Worm (Caenorhabditis elegans) whole organism, young adult: ENCODE measurements around the gene Y73F8A.15.
A peak's percentile ranks its signal among the peaks of the same experiment; 100 is the strongest.

ENCODE experiments used
- B0261.1 ChIP-seq: sonication (generic microtip); optimal IDR thresholded peaks from 2 replicates; lab custom pipeline; 2016; ENCODE audit warnings: mild to moderate bottlenecking, missing genetic modification characterization, moderate library complexity, missing compliant biosample characterization
- F10E7.11 ChIP-seq: sonication (generic microtip); optimal IDR thresholded peaks from 2 replicates; lab custom pipeline; 2017; ENCODE audit warnings: mild to moderate bottlenecking, missing genetic modification characterization, moderate library complexity, missing compliant biosample characterization
- F52B5.7 ChIP-seq: sonication (generic microtip); optimal IDR thresholded peaks from 2 replicates; lab custom pipeline; 2016; ENCODE audit warnings: mild to moderate bottlenecking, missing genetic modification characterization, missing compliant biosample characterization
- F57A8.1 ChIP-seq: fragments of 200-800 bp; sonication (Bioruptor generic); optimal IDR thresholded peaks from 2 replicates; lab custom pipeline; 2018; ENCODE audit warnings: mild to moderate bottlenecking, missing genetic modification characterization, moderate library complexity, missing compliant biosample characterization
- F57C9.4 ChIP-seq: sonication (generic microtip); optimal IDR thresholded peaks from 2 replicates; lab custom pipeline; 2017; ENCODE audit warnings: mild to moderate bottlenecking, missing genetic modification characterization, missing compliant biosample characterization
- K11D2.4 ChIP-seq: fragments of 200-800 bp; sonication (Bioruptor generic); IDR thresholded peaks from 2 replicates; pipeline ENCODE4 v1.3.6; 2022; ENCODE audit warnings: missing genetic modification reagents, missing genetic modification characterization, missing compliant biosample characterization
- Y56A3A.18 ChIP-seq: fragments of 200-800 bp; sonication (Bioruptor generic); IDR thresholded peaks from 2 replicates; pipeline ENCODE4 v1.3.6; 2022; ENCODE audit warnings: missing genetic modification reagents, missing genetic modification characterization, missing compliant biosample characterization
- Y95B8A.8 ChIP-seq: fragments of 200-800 bp; sonication (Bioruptor generic); IDR thresholded peaks from 2 replicates; pipeline ENCODE4 v1.3.6; 2022; ENCODE audit warnings: missing genetic modification reagents, missing genetic modification characterization, missing compliant biosample characterization
- athp-1 ChIP-seq: sonication (generic microtip); optimal IDR thresholded peaks from 2 replicates; lab custom pipeline; 2017; ENCODE audit warnings: mild to moderate bottlenecking, missing genetic modification characterization, missing compliant biosample characterization
- attf-3 ChIP-seq: fragments of 200-800 bp; sonication (Bioruptor generic); conservative IDR thresholded peaks from 2 replicates; pipeline ENCODE4 v1.3.6; 2022; ENCODE audit warnings: missing genetic modification reagents, missing genetic modification characterization, missing compliant biosample characterization
- attf-6 ChIP-seq: fragments of 200-800 bp; sonication (Bioruptor generic); IDR thresholded peaks from 2 replicates; pipeline ENCODE4 v1.3.6; 2022; ENCODE audit warnings: missing genetic modification reagents, missing genetic modification characterization, missing compliant biosample characterization
- ccch-3 ChIP-seq: fragments of 200-800 bp; sonication (Bioruptor generic); optimal IDR thresholded peaks from 2 replicates; lab custom pipeline; 2018; ENCODE audit warnings: mild to moderate bottlenecking, missing genetic modification characterization, missing compliant biosample characterization
- ceh-91 ChIP-seq: fragments of 200-800 bp; sonication (Bioruptor generic); IDR thresholded peaks from 2 replicates; pipeline ENCODE4 v1.3.6; 2022; ENCODE audit warnings: missing genetic modification reagents, missing genetic modification characterization, missing compliant biosample characterization
- die-1 ChIP-seq: sonication (generic microtip); optimal IDR thresholded peaks from 2 replicates; lab custom pipeline; 2016; ENCODE audit warnings: missing genotype, mild to moderate bottlenecking, missing genetic modification characterization, missing compliant biosample characterization
- egl-18 ChIP-seq: fragments of 200-800 bp; sonication (Bioruptor generic); IDR thresholded peaks from 2 replicates; pipeline ENCODE4 v1.3.6; 2022; ENCODE audit warnings: missing genetic modification reagents, missing genetic modification characterization, missing compliant biosample characterization
- hlh-26 ChIP-seq: fragments of 200-800 bp; sonication (Bioruptor generic); conservative IDR thresholded peaks from 2 replicates; pipeline ENCODE4 v1.3.6; 2022; ENCODE audit warnings: missing genetic modification reagents, missing genetic modification characterization, missing compliant biosample characterization
- hsf-1 ChIP-seq: fragments of 200-800 bp; sonication (Bioruptor generic); IDR thresholded peaks from 2 replicates; pipeline ENCODE4 v1.3.6; 2022; ENCODE audit warnings: missing genetic modification reagents, missing genetic modification characterization, missing compliant biosample characterization
- let-607 ChIP-seq, 2 experiments: fragments of 200-800 bp in 1 of 2; sonication (Bioruptor generic) in 1 of 2; sonication (generic microtip) in 1 of 2; optimal IDR thresholded peaks; 2 replicates each; lab custom pipeline; 2016 to 2018; ENCODE audit warnings: mild to moderate bottlenecking in 2 of 2, missing compliant biosample characterization in 2 of 2, missing genetic modification characterization in 2 of 2, moderate library complexity in 2 of 2, missing genotype in 1 of 2
- nhr-179 ChIP-seq: sonication (generic microtip); optimal IDR thresholded peaks from 2 replicates; lab custom pipeline; 2016; ENCODE audit warnings: mild to moderate bottlenecking, missing genetic modification characterization, missing compliant biosample characterization
- nhr-90 ChIP-seq: sonication (generic microtip); optimal IDR thresholded peaks from 2 replicates; lab custom pipeline; 2016; ENCODE audit warnings: missing genotype, mild to moderate bottlenecking, missing genetic modification characterization, missing compliant biosample characterization
- pbrm-1 ChIP-seq: fragments of 200-800 bp; sonication (Bioruptor generic); IDR thresholded peaks from 2 replicates; pipeline ENCODE4 v1.3.6; 2022; ENCODE audit warnings: missing genetic modification reagents, missing genetic modification characterization, missing compliant biosample characterization
- rcor-1 ChIP-seq: fragments of 200-800 bp; sonication (Bioruptor generic); IDR thresholded peaks from 2 replicates; pipeline ENCODE4 v1.3.6; 2022; ENCODE audit warnings: missing genetic modification reagents, missing genetic modification characterization, missing compliant biosample characterization
- snpc-1.1 ChIP-seq: sonication (generic microtip); optimal IDR thresholded peaks from 2 replicates; lab custom pipeline; 2017; ENCODE audit warnings: missing genetic modification characterization, mild to moderate bottlenecking, missing compliant biosample characterization, antibody characterized with exemption, moderate library complexity, missing genotype, missing genetic modification reagents; ENCODE audit not compliant: insufficient read depth
- snpc-1.3 ChIP-seq: sonication (generic microtip); optimal IDR thresholded peaks from 2 replicates; lab custom pipeline; 2017; ENCODE audit warnings: missing genetic modification characterization, mild to moderate bottlenecking, missing compliant biosample characterization, antibody characterized with exemption, moderate library complexity, missing genotype, missing genetic modification reagents; ENCODE audit not compliant: insufficient read depth
- snpc-3.4 ChIP-seq: sonication (generic microtip); optimal IDR thresholded peaks from 2 replicates; lab custom pipeline; 2017; ENCODE audit warnings: missing genetic modification characterization, mild to moderate bottlenecking, missing compliant biosample characterization, antibody characterized with exemption, moderate library complexity, missing genotype, missing genetic modification reagents
- snpc-4 ChIP-seq, 5 experiments: fragments of 150-350 bp in 1 of 5; sonication (generic microtip) in 4 of 5; optimal IDR thresholded peaks; 2 replicates each; lab custom pipeline; 2014 to 2018; ENCODE audit warnings: missing genetic modification characterization in 5 of 5, missing biosample characterization in 3 of 5, antibody characterized with exemption in 2 of 5, mild to moderate bottlenecking in 2 of 5, missing compliant biosample characterization in 2 of 5, missing genotype in 2 of 5, moderate library complexity in 2 of 5, missing genetic modification reagents in 1 of 5
- somi-1 ChIP-seq: fragments of 200-800 bp; sonication (Bioruptor generic); optimal IDR thresholded peaks from 2 replicates; lab custom pipeline; 2018; ENCODE audit warnings: mild to moderate bottlenecking, missing genetic modification characterization, missing compliant biosample characterization
- tlf-1 ChIP-seq: fragments of 200-800 bp; sonication (Bioruptor generic); optimal IDR thresholded peaks from 2 replicates; lab custom pipeline; 2018; ENCODE audit warnings: mild to moderate bottlenecking, missing genetic modification characterization, missing compliant biosample characterization
- unc-130 ChIP-seq: sonication (generic microtip); optimal IDR thresholded peaks from 2 replicates; lab custom pipeline; 2016; ENCODE audit warnings: missing genetic modification reagents, missing genetic modification characterization, missing compliant biosample characterization

Y73F8A.15 gene

ce11 chrIV:15321279-15321678, at the start of gene Y73F8A.15:
TSS of gene Y73F8A.15 (plus strand) at chrIV:15321579.
- TF ChIP-seq ccch-3 (GFP tag; lab: Kevin White, UChicago) (no peak), F52B5.7 (tag; lab: Kevin White, UChicago) (no peak), unc-130 (GFP tag; lab: Kevin White, UChicago) (no peak), pbrm-1 (GFP tag; lab: Robert Waterston, UW) (no peak), die-1 (tag; lab: Kevin White, UChicago) (no peak), snpc-1.1 (tag; lab: Kevin White, UChicago) (no peak), Y95B8A.8 (GFP tag; lab: Robert Waterston, UW) (no peak), Y56A3A.18 (no peak), snpc-1.3 (tag; lab: Kevin White, UChicago) (no peak)

ce11 chrIV:15274063-15274462, 47.3 kb upstream of the Y73F8A.15 start:
- TF ChIP-seq nhr-179 (tag; lab: Kevin White, UChicago) = no peak
- TF ChIP-seq athp-1 (tag; lab: Kevin White, UChicago) = no peak
- TF ChIP-seq F10E7.11 (tag; lab: Kevin White, UChicago) = no peak
- TF ChIP-seq tlf-1 (GFP tag; lab: Kevin White, UChicago) = no peak
- no peak for TF ChIP-seq somi-1 (GFP tag; lab: Kevin White, UChicago)
- no peak for TF ChIP-seq let-607 (tag; optimal IDR thresholded peaks at IDR 0.05; lab: Kevin White, UChicago)
- TF ChIP-seq ceh-91 (GFP tag; lab: Robert Waterston, UW) = no peak
- TF ChIP-seq egl-18 (GFP tag; lab: Robert Waterston, UW) = no peak
- no peak for TF ChIP-seq Y56A3A.18
- TF ChIP-seq die-1 (tag; lab: Kevin White, UChicago) = no peak
- TF ChIP-seq F57C9.4 (tag; lab: Kevin White, UChicago) = no peak
- TF ChIP-seq F52B5.7 (tag; lab: Kevin White, UChicago) = no peak
- TF ChIP-seq nhr-90 (tag; lab: Kevin White, UChicago) = no peak
- no peak for TF ChIP-seq B0261.1 (tag; lab: Kevin White, UChicago)
- TF ChIP-seq rcor-1 (GFP tag; lab: Robert Waterston, UW) = no peak
- TF ChIP-seq hsf-1 (GFP tag; lab: Robert Waterston, UW) = no peak
- no peak for TF ChIP-seq snpc-4 (GFP tag; optimal IDR thresholded peaks at IDR 0.05; lab: Kevin White, UChicago)
- no peak for TF ChIP-seq snpc-4 (tag; optimal IDR thresholded peaks at IDR 0.05; lab: Kevin White, UChicago)

- TF ChIP-seq snpc-3.4 (tag; lab: Kevin White, UChicago) (no peak), attf-6 (GFP tag; lab: Robert Waterston, UW) (peak; percentile 74), F57A8.1 (GFP tag; lab: Kevin White, UChicago) (no peak), snpc-4 (GFP tag; optimal IDR thresholded peaks at IDR 0.05; lab: Kevin White, UChicago) (no peak), snpc-4 (tag; optimal IDR thresholded peaks at IDR 0.05; lab: Kevin White, UChicago) (peak in 1 of 4 experiments; percentile 30)
Measured at ce11 chrIV:15275363-15275854, 46.0 kb upstream of the Y73F8A.15 start, which contains the start of gene ccg-1. TSS of gene ccg-1 (minus strand) at chrIV:15275804.

- no peak for TF ChIP-seq K11D2.4
Measured at ce11 chrIV:15280219-15280618, 41.2 kb upstream of the Y73F8A.15 start.

ce11 chrIV:15283617-15284016, 37.8 kb upstream of the Y73F8A.15 start:
- no peak for TF ChIP-seq hlh-26 (GFP tag; lab: Robert Waterston, UW)
- peak; percentile 53 for TF ChIP-seq snpc-4 (GFP tag; optimal IDR thresholded peaks at IDR 0.05; lab: Kevin White, UChicago)
- TF ChIP-seq snpc-4 (tag; optimal IDR thresholded peaks at IDR 0.05; lab: Kevin White, UChicago) = peak in 3 of 4 experiments; percentile 56 to 77 (median 65)
- TF ChIP-seq attf-6 (GFP tag; lab: Robert Waterston, UW) = peak; percentile 75
- TF ChIP-seq attf-3 = no peak
